Worm (Caenorhabditis elegans): Measurements from ENCODE around the gene msp-59.

- TF ChIP-seq ces-1 (GFP tag; optimal IDR thresholded peaks at IDR 0.05) (no peak), elt-3 (tag; optimal IDR thresholded peaks at IDR 0.05) (no peak), ztf-11 (tag; optimal IDR thresholded peaks at IDR 0.05) (no peak), pha-4 (tag; optimal IDR thresholded peaks at IDR 0.05) (no peak), unc-62 (GFP tag; optimal IDR thresholded peaks at IDR 0.05) (no peak), ceh-43 (GFP tag; optimal IDR thresholded peaks at IDR 0.05) (no peak), sem-2 (GFP tag; optimal IDR thresholded peaks at IDR 0.05) (no peak), nhr-76 (tag; optimal IDR thresholded peaks at IDR 0.05) (no peak), nhr-12 (tag; optimal IDR thresholded peaks at IDR 0.05) (no peak), mep-1 (tag; optimal IDR thresholded peaks at IDR 0.05) (no peak), bed-3 (GFP tag; optimal IDR thresholded peaks at IDR 0.05) (no peak), nhr-28 (tag; optimal IDR thresholded peaks at IDR 0.05) (no peak)
These were observed 31.3 kb upstream of the msp-59 start for ce11 chrIV:5344168-5344567.
